Fruit fly (Drosophila melanogaster) whole organism, embryonic: ENCODE measurements around the gene CG8508.

Experiments
- Atf3 ChIP-seq: fragments of 200-800 bp; sonication (Bioruptor generic); optimal IDR thresholded peaks from 3 replicates; lab custom pipeline; 2016; ENCODE audit warnings: missing biosample characterization, missing genetic modification characterization
- CG11723 ChIP-seq: fragments of 200-800 bp; sonication (Bioruptor generic); optimal IDR thresholded peaks from 2 replicates; lab custom pipeline; 2017; ENCODE audit warnings: missing biosample characterization, mild to moderate bottlenecking, missing genetic modification characterization
- CG18262 ChIP-seq: fragments of 200-800 bp; optimal IDR thresholded peaks from 3 replicates; lab custom pipeline; 2019; ENCODE audit warnings: missing biosample characterization, mild to moderate bottlenecking, missing genetic modification characterization, moderate library complexity
- CG30403 ChIP-seq: fragments of 200-800 bp; sonication (Bioruptor generic); optimal IDR thresholded peaks from 3 replicates; lab custom pipeline; 2016; ENCODE audit warnings: missing biosample characterization, missing genetic modification characterization
- Fer1 ChIP-seq: fragments of 200-800 bp; sonication (Bioruptor generic); optimal IDR thresholded peaks from 2 replicates; lab custom pipeline; 2017; ENCODE audit warnings: missing biosample characterization, mild to moderate bottlenecking, missing genetic modification characterization
- HLH54F ChIP-seq: fragments of 200-800 bp; sonication (Bioruptor generic); optimal IDR thresholded peaks from 3 replicates; lab custom pipeline; 2016; ENCODE audit warnings: missing biosample characterization, missing genetic modification characterization
- Max ChIP-seq: fragments of 200-800 bp; sonication (Bioruptor generic); optimal IDR thresholded peaks from 2 replicates; lab custom pipeline; 2016; ENCODE audit warnings: missing biosample characterization, mild to moderate bottlenecking, missing genetic modification characterization
- NfI ChIP-seq: fragments of 200-800 bp; sonication (Bioruptor generic); optimal IDR thresholded peaks from 3 replicates; lab custom pipeline; 2018; ENCODE audit warnings: missing biosample characterization, mild to moderate bottlenecking, missing genetic modification characterization, moderate library complexity
- ap ChIP-seq: fragments of 200-800 bp; sonication (Bioruptor generic); IDR thresholded peaks from 2 replicates; pipeline ENCODE4 v1.3.6; 2022; ENCODE audit warnings: missing biosample characterization, missing genetic modification characterization
- br ChIP-seq: fragments of >200 bp; optimal IDR thresholded peaks from 2 replicates; lab custom pipeline; 2017
- cas ChIP-seq: fragments of 200-800 bp; sonication (Bioruptor generic); IDR thresholded peaks from 2 replicates; pipeline ENCODE4 v1.3.6; 2022; ENCODE audit warnings: missing biosample characterization, missing genetic modification characterization
- chn ChIP-seq: fragments of 200-800 bp; sonication (Bioruptor generic); optimal IDR thresholded peaks from 2 replicates; lab custom pipeline; 2016; ENCODE audit warnings: missing biosample characterization, missing genetic modification characterization
- emc ChIP-seq: fragments of 200-800 bp; sonication (Bioruptor generic); optimal IDR thresholded peaks from 2 replicates; lab custom pipeline; 2016; ENCODE audit warnings: missing biosample characterization, missing genetic modification characterization
- odd ChIP-seq: fragments of 200-800 bp; sonication (Bioruptor generic); optimal IDR thresholded peaks from 2 replicates; lab custom pipeline; 2017; ENCODE audit warnings: missing biosample characterization, mild to moderate bottlenecking, missing genetic modification characterization

- no peak for TF ChIP-seq cas (GFP tag; lab: Robert Waterston, UW)
- TF ChIP-seq chn: no peak
- TF ChIP-seq CG30403 (GFP tag; lab: Kevin White, UChicago): no peak
- TF ChIP-seq HLH54F: no peak
- no peak for TF ChIP-seq ap
- no peak for TF ChIP-seq CG18262 (tag; lab: Kevin White, UChicago)
- TF ChIP-seq CG11723 (GFP tag; lab: Kevin White, UChicago): no peak
- no peak for TF ChIP-seq Max (GFP tag; lab: Kevin White, UChicago)
- TF ChIP-seq Atf3: no peak
- TF ChIP-seq emc (GFP tag; lab: Kevin White, UChicago): no peak
- TF ChIP-seq Fer1 (GFP tag; lab: Kevin White, UChicago): no peak
- TF ChIP-seq NfI (GFP tag; lab: Kevin White, UChicago): no peak
- TF ChIP-seq br (lab: Kevin White, UChicago): no peak
- TF ChIP-seq odd: no peak
These were observed 1.9 kb upstream of the CG8508 start, which contains the start of gene CG14380 for dm6 chr3R:13188219-13188618.
